Fruit fly (Drosophila melanogaster): ENCODE results near the gene Oseg4.
A peak's percentile ranks its signal among the peaks of the same experiment; 100 is the strongest.

Oseg4 gene

dm6 chr3L:1730873-1731272 is 4.7 kb downstream of the Oseg4 start, which contains the start of gene drpr (continued):
- TF ChIP-seq oc (tag; optimal IDR thresholded peaks at IDR 0.05) = no peak
- peak; percentile 53; the same call in 1 of the 2 replicates for TF ChIP-seq chm (GFP tag; IDR thresholded peaks at IDR 0.05)
- TF ChIP-seq mld (GFP tag; IDR thresholded peaks at IDR 0.05; ENCODE audit: partially characterized antibody) = peak; percentile 19; the same call in 1 of the 3 replicates
- no peak for TF ChIP-seq Taf1 (GFP tag; IDR thresholded peaks at IDR 0.05)
- no peak for TF ChIP-seq CG17612 (GFP tag; IDR thresholded peaks at IDR 0.05)
- peak; percentile 40 for TF ChIP-seq CoRest (tag; optimal IDR thresholded peaks at IDR 0.05)
- no peak for TF ChIP-seq Usf (GFP tag; optimal IDR thresholded peaks at IDR 0.05)
- TF ChIP-seq CG9876 (GFP tag; optimal IDR thresholded peaks at IDR 0.05) = no peak
- TF ChIP-seq CG9609 (GFP tag; optimal IDR thresholded peaks at IDR 0.05) = no peak
- TF ChIP-seq pan (optimal IDR thresholded peaks at IDR 0.05) = no peak
- TF ChIP-seq pan (GFP tag; optimal IDR thresholded peaks at IDR 0.05 in 1 of 2, IDR thresholded peaks at IDR 0.05 in 1 of 2) = no peak
- no peak for TF ChIP-seq luna (GFP tag; optimal IDR thresholded peaks at IDR 0.05)
- no peak; the same call in 1 of the 2 replicates for TF ChIP-seq stc (GFP tag; IDR thresholded peaks at IDR 0.05)
- no peak for TF ChIP-seq CG12104 (GFP tag; optimal IDR thresholded peaks at IDR 0.05)
- peak; percentile 27 for TF ChIP-seq grau (tag; optimal IDR thresholded peaks at IDR 0.05)
- TF ChIP-seq aop (GFP tag; IDR thresholded peaks at IDR 0.05) = no peak
- no peak for TF ChIP-seq gro (GFP tag; optimal IDR thresholded peaks at IDR 0.05)
- TF ChIP-seq CG4617 (GFP tag; optimal IDR thresholded peaks at IDR 0.05; ENCODE audit: borderline replicate concordance) = peak; percentile 60
- no peak for TF ChIP-seq dimm (GFP tag; IDR thresholded peaks at IDR 0.05)
- peak; percentile 41 for TF ChIP-seq HHEX (GFP tag; optimal IDR thresholded peaks at IDR 0.05)
- TF ChIP-seq CG8359 (GFP tag; optimal IDR thresholded peaks at IDR 0.05; ENCODE audit: borderline replicate concordance) = no peak
- no peak for TF ChIP-seq CG8281 (tag; optimal IDR thresholded peaks at IDR 0.05)
- no peak for TF ChIP-seq Side (GFP tag; optimal IDR thresholded peaks at IDR 0.05)
- peak; percentile 46 for TF ChIP-seq CG2116 (GFP tag; optimal IDR thresholded peaks at IDR 0.05)
- TF ChIP-seq prd (optimal IDR thresholded peaks at IDR 0.05) = no peak
- no peak for TF ChIP-seq prd (GFP tag; IDR thresholded peaks at IDR 0.05)
- TF ChIP-seq sisA (GFP tag; IDR thresholded peaks at IDR 0.05) = no peak
- TF ChIP-seq pnt (GFP tag; optimal IDR thresholded peaks at IDR 0.05) = no peak
- TF ChIP-seq NfI (GFP tag; optimal IDR thresholded peaks at IDR 0.05) = peak; percentile 39
- no peak for TF ChIP-seq Six4 (GFP tag; optimal IDR thresholded peaks at IDR 0.05)
- TF ChIP-seq bsh (GFP tag; optimal IDR thresholded peaks at IDR 0.05) = no peak
- TF ChIP-seq CG17359 (tag; optimal IDR thresholded peaks at IDR 0.05) = peak; percentile 21
- TF ChIP-seq Fer2 (tag; optimal IDR thresholded peaks at IDR 0.05) = no peak
- TF ChIP-seq ATbp (GFP tag; optimal IDR thresholded peaks at IDR 0.05) = no peak
- TF ChIP-seq CG2875 (GFP tag; optimal IDR thresholded peaks at IDR 0.05) = no peak
- peak; percentile 32 for TF ChIP-seq BEAF-32 (GFP tag; optimal IDR thresholded peaks at IDR 0.05)
- TF ChIP-seq Deaf1 (tag; optimal IDR thresholded peaks at IDR 0.05) = peak; percentile 25
- peak; percentile 26 for TF ChIP-seq CG12391 (tag; optimal IDR thresholded peaks at IDR 0.05)
- TF ChIP-seq usp (GFP tag; optimal IDR thresholded peaks at IDR 0.05) = no peak
- TF ChIP-seq ash1 (GFP tag; optimal IDR thresholded peaks at IDR 0.05) = no peak
- TF ChIP-seq Elba2 (GFP tag; optimal IDR thresholded peaks at IDR 0.05) = no peak
- 0 out of 3 replicates have a peak, but pooled peaks have one; percentile 35 for TF ChIP-seq HLH4C (GFP tag; IDR thresholded peaks at IDR 0.05; ENCODE audit: partially characterized antibody)
- TF ChIP-seq pum (GFP tag; optimal IDR thresholded peaks at IDR 0.05) = no peak
- TF ChIP-seq sens-2 (GFP tag; IDR thresholded peaks at IDR 0.05) = no peak
- TF ChIP-seq CG31365 (tag; optimal IDR thresholded peaks at IDR 0.05) = no peak
- no peak for TF ChIP-seq cato (GFP tag; optimal IDR thresholded peaks at IDR 0.05; ENCODE audit: borderline replicate concordance)
- TF ChIP-seq CTCF (GFP tag; optimal IDR thresholded peaks at IDR 0.05) = no peak
- no peak for TF ChIP-seq GATAe (GFP tag; conservative IDR thresholded peaks at IDR 0.05)
- TF ChIP-seq CG13775 (GFP tag; optimal IDR thresholded peaks at IDR 0.05) = peak; percentile 33
- no peak for TF ChIP-seq CG15073 (GFP tag; optimal IDR thresholded peaks at IDR 0.05)
- no peak for TF ChIP-seq CG12236 (GFP tag; optimal IDR thresholded peaks at IDR 0.05)
- peak; percentile 83 for TF ChIP-seq YL-1 (GFP tag; optimal IDR thresholded peaks at IDR 0.05)
